Fruit fly (Drosophila melanogaster): ENCODE data around the gene CG7164.

The CG7164 gene

dm6 chr2L:7827045-7828004, 46.1 kb downstream of the CG7164 start, which contains the start of the genes Rack1 and mts:
TSS of gene Rack1 (minus strand) at chr2L:7827315.
TSS of gene mts (plus strand) at chr2L:7827650.
- TF ChIP-seq Hr83 (GFP tag; optimal IDR thresholded peaks at IDR 0.05; ENCODE audit: poor library complexity, severe bottlenecking) = peak; percentile 98
- no peak for TF ChIP-seq usp (GFP tag; optimal IDR thresholded peaks at IDR 0.05)
- no peak for TF ChIP-seq lola (GFP tag; optimal IDR thresholded peaks at IDR 0.05)
- TF ChIP-seq Vsx2 (GFP tag; optimal IDR thresholded peaks at IDR 0.05; ENCODE audit: partially characterized antibody) = no peak
- TF ChIP-seq Dfd (GFP tag; optimal IDR thresholded peaks at IDR 0.05) = no peak
- TF ChIP-seq Rel (GFP tag; optimal IDR thresholded peaks at IDR 0.05) = no peak
- peak; percentile 62 for TF ChIP-seq Rel (tag; optimal IDR thresholded peaks at IDR 0.05)
- TF ChIP-seq Jra (GFP tag; optimal IDR thresholded peaks at IDR 0.05) = peak; percentile 79
- peak; percentile 80 for TF ChIP-seq br (GFP tag; optimal IDR thresholded peaks at IDR 0.05)
- TF ChIP-seq Dif (GFP tag; optimal IDR thresholded peaks at IDR 0.05; ENCODE audit: partially characterized antibody) = peak; percentile 68
- TF ChIP-seq Hr78 (GFP tag; optimal IDR thresholded peaks at IDR 0.05) = no peak
- TF ChIP-seq fru (GFP tag; optimal IDR thresholded peaks at IDR 0.05) = peak; percentile 67
- peak; percentile 83 for TF ChIP-seq CG9705 (GFP tag; optimal IDR thresholded peaks at IDR 0.05)
- peak; percentile 79 for TF ChIP-seq HLH106 (tag; optimal IDR thresholded peaks at IDR 0.05)
- TF ChIP-seq N (GFP tag; optimal IDR thresholded peaks at IDR 0.05) = no peak
- peak; percentile 61 for TF ChIP-seq psq (GFP tag; optimal IDR thresholded peaks at IDR 0.05)
- peak; percentile 89 for TF ChIP-seq Hnf4 (GFP tag; optimal IDR thresholded peaks at IDR 0.05)
- peak; percentile 38 for TF ChIP-seq ey (GFP tag; optimal IDR thresholded peaks at IDR 0.05)
- TF ChIP-seq tai (GFP tag; optimal IDR thresholded peaks at IDR 0.05) = no peak
- no peak for TF ChIP-seq CrebA (GFP tag; optimal IDR thresholded peaks at IDR 0.05; ENCODE audit: borderline replicate concordance)
- TF ChIP-seq Abd-B (GFP tag; optimal IDR thresholded peaks at IDR 0.05) = no peak
- no peak for TF ChIP-seq dl (GFP tag; optimal IDR thresholded peaks at IDR 0.05; ENCODE audit: insufficient read depth in 1 of 2, partially characterized antibody in 2 of 2)
- peak; percentile 50 for TF ChIP-seq Myc (optimal IDR thresholded peaks at IDR 0.05)
- TF ChIP-seq sage (GFP tag; optimal IDR thresholded peaks at IDR 0.05) = peak; percentile 71
- TF ChIP-seq jim (GFP tag; optimal IDR thresholded peaks at IDR 0.05) = no peak
- peak; percentile 72 for TF ChIP-seq OdsH (GFP tag; optimal IDR thresholded peaks at IDR 0.05)
- no peak for TF ChIP-seq GATAd (GFP tag; optimal IDR thresholded peaks at IDR 0.05)
- peak; percentile 71 for TF ChIP-seq sv (GFP tag; optimal IDR thresholded peaks at IDR 0.05)
- peak; percentile 74 for TF ChIP-seq Mio (GFP tag; optimal IDR thresholded peaks at IDR 0.05)
- peak; percentile 81 for TF ChIP-seq h (GFP tag; optimal IDR thresholded peaks at IDR 0.05)
- peak; percentile 34 for TF ChIP-seq woc (GFP tag; optimal IDR thresholded peaks at IDR 0.05)
- TF ChIP-seq Sp1 (GFP tag; optimal IDR thresholded peaks at IDR 0.05) = peak; percentile 85
- peak; percentile 29 for TF ChIP-seq dsf (GFP tag; optimal IDR thresholded peaks at IDR 0.05; ENCODE audit: borderline replicate concordance)
- peak; percentile 92 for TF ChIP-seq rgr (GFP tag; optimal IDR thresholded peaks at IDR 0.05)
- peak; percentile 83 for TF ChIP-seq dmrt93B (GFP tag; optimal IDR thresholded peaks at IDR 0.05)
- TF ChIP-seq foxo (GFP tag; optimal IDR thresholded peaks at IDR 0.05) = peak in 1 of 2 experiments; percentile 65
- TF ChIP-seq CG32264 (GFP tag; optimal IDR thresholded peaks at IDR 0.05) = peak; percentile 26
- TF ChIP-seq pan (optimal IDR thresholded peaks at IDR 0.05) = no peak
- peak; percentile 67 for TF ChIP-seq brk (GFP tag; optimal IDR thresholded peaks at IDR 0.05)

- TF ChIP-seq Rel (GFP tag; optimal IDR thresholded peaks at IDR 0.05) (no peak), Rel (tag; optimal IDR thresholded peaks at IDR 0.05) (peak; percentile 39), HLH106 (tag; optimal IDR thresholded peaks at IDR 0.05) (peak; percentile 42), brk (GFP tag; optimal IDR thresholded peaks at IDR 0.05) (no peak), tai (GFP tag; optimal IDR thresholded peaks at IDR 0.05) (no peak), Myc (optimal IDR thresholded peaks at IDR 0.05) (no peak), h (GFP tag; optimal IDR thresholded peaks at IDR 0.05) (peak; percentile 58), dmrt93B (GFP tag; optimal IDR thresholded peaks at IDR 0.05) (no peak), fru (GFP tag; optimal IDR thresholded peaks at IDR 0.05) (peak; percentile 28), woc (GFP tag; optimal IDR thresholded peaks at IDR 0.05) (no peak), usp (GFP tag; optimal IDR thresholded peaks at IDR 0.05) (no peak), br (GFP tag; optimal IDR thresholded peaks at IDR 0.05) (peak; percentile 31), Mio (GFP tag; optimal IDR thresholded peaks at IDR 0.05) (no peak), Hr83 (GFP tag; optimal IDR thresholded peaks at IDR 0.05; ENCODE audit: poor library complexity, severe bottlenecking) (peak; percentile 52), Jra (GFP tag; optimal IDR thresholded peaks at IDR 0.05) (peak; percentile 87), CG9705 (GFP tag; optimal IDR thresholded peaks at IDR 0.05) (peak; percentile 13), Abd-B (GFP tag; optimal IDR thresholded peaks at IDR 0.05) (no peak), Dif (GFP tag; optimal IDR thresholded peaks at IDR 0.05; ENCODE audit: partially characterized antibody) (peak; percentile 86), rgr (GFP tag; optimal IDR thresholded peaks at IDR 0.05) (peak; percentile 25), dl (GFP tag; optimal IDR thresholded peaks at IDR 0.05; ENCODE audit: insufficient read depth in 1 of 2, partially characterized antibody in 2 of 2) (peak; percentile 49 to 87), Sp1 (GFP tag; optimal IDR thresholded peaks at IDR 0.05) (no peak), OdsH (GFP tag; optimal IDR thresholded peaks at IDR 0.05) (no peak), sv (GFP tag; optimal IDR thresholded peaks at IDR 0.05) (no peak)
Measured at dm6 chr2L:7828231-7828630, 47.0 kb downstream of the CG7164 start.

Measured in whole organism, wandering third instar larva.